Fruit fly (Drosophila melanogaster): ENCODE results near the gene CG17129.

Gene CG17129

DNA sequence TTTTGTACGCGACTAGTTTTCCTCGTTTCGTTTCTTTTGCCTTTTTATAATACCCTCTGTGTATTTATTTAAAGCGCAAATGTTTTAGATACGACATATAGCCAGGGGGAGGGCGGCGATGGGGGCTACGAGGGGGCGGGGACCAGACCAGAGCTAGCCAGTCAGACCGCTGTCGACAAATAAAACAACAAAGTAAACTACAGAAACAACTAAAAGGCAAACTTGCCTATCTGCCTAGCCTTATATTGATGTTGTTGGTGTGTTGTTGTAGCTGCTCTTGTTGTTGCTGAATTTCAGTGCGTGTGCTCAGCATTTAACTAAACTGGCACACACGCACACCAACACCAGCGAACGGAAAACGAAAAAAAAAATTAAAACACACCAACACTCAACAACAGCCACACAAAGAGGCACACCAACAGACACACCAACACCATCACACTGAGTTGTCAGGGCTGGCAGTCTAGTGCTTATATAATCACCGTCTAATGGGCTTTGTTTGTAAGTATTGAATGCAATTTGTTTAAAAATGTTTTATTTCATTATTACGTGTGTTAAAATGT is 50.7 kb downstream of the CG17129 start (continued):
- TF ChIP-seq CG6254 (GFP tag; optimal IDR thresholded peaks at IDR 0.05) (no peak), CG17359 (tag; optimal IDR thresholded peaks at IDR 0.05) (no peak), inv (GFP tag; IDR thresholded peaks at IDR 0.05; ENCODE audit: partially characterized antibody) (no peak), Med (GFP tag) (peak; percentile 81), gro (GFP tag; optimal IDR thresholded peaks at IDR 0.05) (peak; percentile 61), ATbp (GFP tag; optimal IDR thresholded peaks at IDR 0.05) (peak; percentile 39), CG17385 (GFP tag; optimal IDR thresholded peaks at IDR 0.05) (no peak), CG12659 (GFP tag; optimal IDR thresholded peaks at IDR 0.05) (no peak), Vsx1 (GFP tag; optimal IDR thresholded peaks at IDR 0.05) (no peak), CG7963 (GFP tag; IDR thresholded peaks at IDR 0.05; ENCODE audit: partially characterized antibody) (no peak), CG5180 (GFP tag; optimal IDR thresholded peaks at IDR 0.05) (peak; percentile 13), HLHmδ (GFP tag; optimal IDR thresholded peaks at IDR 0.05) (no peak), sug (tag; optimal IDR thresholded peaks at IDR 0.05) (peak; percentile 47), CG2120 (GFP tag; optimal IDR thresholded peaks at IDR 0.05) (no peak), Abd-B (GFP tag; optimal IDR thresholded peaks at IDR 0.05) (no peak), NfI (GFP tag; optimal IDR thresholded peaks at IDR 0.05) (no peak), lbe (GFP tag; optimal IDR thresholded peaks at IDR 0.05) (no peak), CG32767 (GFP tag; IDR thresholded peaks at IDR 0.05) (no peak), CG17361 (GFP tag; IDR thresholded peaks at IDR 0.05) (no peak), Bdp1 (GFP tag; optimal IDR thresholded peaks at IDR 0.05) (no peak), ind (GFP tag; optimal IDR thresholded peaks at IDR 0.05) (no peak), fd102C (GFP tag; optimal IDR thresholded peaks at IDR 0.05) (no peak), ewg (GFP tag; optimal IDR thresholded peaks at IDR 0.05) (no peak), CG7839 (tag; optimal IDR thresholded peaks at IDR 0.05) (no peak), pho (GFP tag; optimal IDR thresholded peaks at IDR 0.05) (peak; percentile 43), CG32772 (GFP tag; IDR thresholded peaks at IDR 0.05) (peak; percentile 60; the same call in 1 of the 2 replicates), CG15479 (GFP tag; optimal IDR thresholded peaks at IDR 0.05) (no peak), nerfin-1 (tag; optimal IDR thresholded peaks at IDR 0.05) (no peak), dmrt99B (tag; optimal IDR thresholded peaks at IDR 0.05) (peak; percentile 20), unc-4 (GFP tag; IDR thresholded peaks at IDR 0.05; ENCODE audit: partially characterized antibody) (no peak), dysf (GFP tag; IDR thresholded peaks at IDR 0.05) (no peak), Sry-β (GFP tag; optimal IDR thresholded peaks at IDR 0.05) (no peak), schlank (tag; optimal IDR thresholded peaks at IDR 0.05) (peak; percentile 10), CG32532 (GFP tag; IDR thresholded peaks at IDR 0.05) (0 out of 2 replicates have a peak, but pooled peaks have one; percentile 14), gfzf (GFP tag; optimal IDR thresholded peaks at IDR 0.05) (no peak), Usf (GFP tag; optimal IDR thresholded peaks at IDR 0.05) (no peak), Deaf1 (tag; optimal IDR thresholded peaks at IDR 0.05) (no peak), CG14710 (tag; optimal IDR thresholded peaks at IDR 0.05) (no peak), CG11456 (GFP tag; IDR thresholded peaks at IDR 0.05) (0 out of 3 replicates have a peak, but pooled peaks have one; percentile 32), CG10209 (GFP tag; optimal IDR thresholded peaks at IDR 0.05) (no peak), pum (GFP tag; optimal IDR thresholded peaks at IDR 0.05) (no peak), Optix (GFP tag; IDR thresholded peaks at IDR 0.05) (no peak), Aef1 (GFP tag; IDR thresholded peaks at IDR 0.05) (peak; percentile 71), crc (GFP tag; optimal IDR thresholded peaks at IDR 0.05) (no peak), CG3281 (GFP tag; optimal IDR thresholded peaks at IDR 0.05) (peak; percentile 17), run (tag; optimal IDR thresholded peaks at IDR 0.05) (no peak), Gug (GFP tag; IDR thresholded peaks at IDR 0.05) (no peak), gsb-n (tag; optimal IDR thresholded peaks at IDR 0.05) (no peak), CG1602 (GFP tag; optimal IDR thresholded peaks at IDR 0.05) (no peak), MBD-R2 (GFP tag; IDR thresholded peaks at IDR 0.05) (no peak)
